Worm (Caenorhabditis elegans): ENCODE measurements around the gene C10B5.1.

DNA sequence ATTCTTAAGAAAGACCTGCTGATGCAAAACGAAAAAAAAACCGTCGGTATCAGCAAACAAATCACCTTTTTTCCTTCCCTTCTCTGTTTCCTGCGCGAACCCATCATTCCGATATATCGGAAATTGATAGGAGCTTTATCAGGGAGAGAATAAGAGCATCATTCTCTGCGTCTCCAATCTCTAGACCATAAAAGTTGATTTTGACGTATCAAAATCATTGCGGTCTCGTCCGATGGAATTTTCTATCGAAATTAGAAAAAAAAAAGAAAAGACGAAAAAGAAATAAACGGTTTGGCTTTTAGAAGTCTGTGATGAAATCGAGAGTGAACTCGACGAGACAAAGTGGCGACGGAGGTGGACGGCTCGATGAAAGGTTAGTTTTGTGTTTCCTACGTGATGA lies 32.1 kb upstream of the C10B5.1 start, which contains the start of gene stdh-4:
- TF ChIP-seq nhr-28 (tag; optimal IDR thresholded peaks at IDR 0.05): no peak
- no peak for TF ChIP-seq grh-1 (GFP tag; IDR thresholded peaks at IDR 0.05)
- no peak for TF ChIP-seq nhr-84 (tag; optimal IDR thresholded peaks at IDR 0.05)
- no peak for TF ChIP-seq skn-1 (tag; optimal IDR thresholded peaks at IDR 0.05)

Data from whole organism, L1 larva.